Worm (Caenorhabditis elegans) whole organism, dauer: ENCODE results near the gene nlt-1.
"Not testable (repeated sequence)": the region's sequence is repeated elsewhere in the genome, so short reads cannot be mapped to it uniquely, and the experiment has no call there.

Source experiments
- unc-62 ChIP-seq: sonication (generic microtip); optimal IDR thresholded peaks from 2 replicates; lab custom pipeline; 2017; ENCODE audit warnings: missing biosample characterization, missing genetic modification reagents, missing genetic modification characterization

Gene nlt-1

ce11 chrII:10012490-10012889 is 11.5 kb upstream of the nlt-1 start:
- no peak for TF ChIP-seq unc-62 (GFP tag; lab: Kevin White, UChicago)

- no peak for TF ChIP-seq unc-62 (GFP tag; lab: Kevin White, UChicago)
These were observed 10.8 kb upstream of the nlt-1 start for ce11 chrII:10011733-10012132.

- TF ChIP-seq unc-62 (GFP tag; lab: Kevin White, UChicago), result no peak
These were observed 10.0 kb upstream of the nlt-1 start for ce11 chrII:10010914-10011313.

ce11 chrII:10008552-10008951 is 7.6 kb upstream of the nlt-1 start:
- TF ChIP-seq unc-62 (GFP tag; lab: Kevin White, UChicago), result no peak

- TF ChIP-seq unc-62 (GFP tag; lab: Kevin White, UChicago), result no peak
These were observed 7.0 kb upstream of the nlt-1 start, which contains the start of gene ZK892.5 for ce11 chrII:10007917-10008316. Gene ZK892.5, plus strand, starts transcription at chrII:10008217.

- TF ChIP-seq unc-62 (GFP tag; lab: Kevin White, UChicago), result not testable (repeated sequence)
These were observed 5.3 kb upstream of the nlt-1 start, which contains the start of gene ZK892.4 for ce11 chrII:10006266-10006665. Gene ZK892.4, plus strand, starts transcription at chrII:10006566.

ce11 chrII:10001546-10001945 is 604 bp upstream of the nlt-1 start, which contains the start of gene ZK892.3:
Gene ZK892.3, plus strand, starts transcription at chrII:10001846.
- no peak for TF ChIP-seq unc-62 (GFP tag; lab: Kevin White, UChicago)

ce11 chrII:9994679-9995078 is 6.3 kb downstream of the nlt-1 start:
- TF ChIP-seq unc-62 (GFP tag; lab: Kevin White, UChicago), result no peak

- TF ChIP-seq unc-62 (GFP tag; lab: Kevin White, UChicago), result no peak
These were observed 8.5 kb downstream of the nlt-1 start for ce11 chrII:9992474-9992873.

ce11 chrII:9990812-9991211 is 10.1 kb downstream of the nlt-1 start, which contains the start of gene lec-3:
Gene lec-3, plus strand, starts transcription at chrII:9991112.
- TF ChIP-seq unc-62 (GFP tag; lab: Kevin White, UChicago), result no peak

ce11 chrII:9989533-9989932 is 11.4 kb downstream of the nlt-1 start:
- TF ChIP-seq unc-62 (GFP tag; lab: Kevin White, UChicago), result no peak

ce11 chrII:9988620-9989019 is 12.3 kb downstream of the nlt-1 start:
- no peak for TF ChIP-seq unc-62 (GFP tag; lab: Kevin White, UChicago)

ce11 chrII:9986635-9987575 is 14.0 kb downstream of the nlt-1 start:
- TF ChIP-seq unc-62 (GFP tag; lab: Kevin White, UChicago), result no peak

ce11 chrII:9984866-9985336 is 16.0 kb downstream of the nlt-1 start:
- no peak for TF ChIP-seq unc-62 (GFP tag; lab: Kevin White, UChicago)

- no peak for TF ChIP-seq unc-62 (GFP tag; lab: Kevin White, UChicago)
These were observed 18.5 kb downstream of the nlt-1 start for ce11 chrII:9982437-9982836.

- no peak for TF ChIP-seq unc-62 (GFP tag; lab: Kevin White, UChicago)
These were observed 19.2 kb downstream of the nlt-1 start, which contains the start of gene sdz-38 for ce11 chrII:9981760-9982159. Gene sdz-38, minus strand, starts transcription at chrII:9981860.
